Fruit fly (Drosophila melanogaster): ENCODE measurements around the gene PNUTS.

PNUTS gene

DNA sequence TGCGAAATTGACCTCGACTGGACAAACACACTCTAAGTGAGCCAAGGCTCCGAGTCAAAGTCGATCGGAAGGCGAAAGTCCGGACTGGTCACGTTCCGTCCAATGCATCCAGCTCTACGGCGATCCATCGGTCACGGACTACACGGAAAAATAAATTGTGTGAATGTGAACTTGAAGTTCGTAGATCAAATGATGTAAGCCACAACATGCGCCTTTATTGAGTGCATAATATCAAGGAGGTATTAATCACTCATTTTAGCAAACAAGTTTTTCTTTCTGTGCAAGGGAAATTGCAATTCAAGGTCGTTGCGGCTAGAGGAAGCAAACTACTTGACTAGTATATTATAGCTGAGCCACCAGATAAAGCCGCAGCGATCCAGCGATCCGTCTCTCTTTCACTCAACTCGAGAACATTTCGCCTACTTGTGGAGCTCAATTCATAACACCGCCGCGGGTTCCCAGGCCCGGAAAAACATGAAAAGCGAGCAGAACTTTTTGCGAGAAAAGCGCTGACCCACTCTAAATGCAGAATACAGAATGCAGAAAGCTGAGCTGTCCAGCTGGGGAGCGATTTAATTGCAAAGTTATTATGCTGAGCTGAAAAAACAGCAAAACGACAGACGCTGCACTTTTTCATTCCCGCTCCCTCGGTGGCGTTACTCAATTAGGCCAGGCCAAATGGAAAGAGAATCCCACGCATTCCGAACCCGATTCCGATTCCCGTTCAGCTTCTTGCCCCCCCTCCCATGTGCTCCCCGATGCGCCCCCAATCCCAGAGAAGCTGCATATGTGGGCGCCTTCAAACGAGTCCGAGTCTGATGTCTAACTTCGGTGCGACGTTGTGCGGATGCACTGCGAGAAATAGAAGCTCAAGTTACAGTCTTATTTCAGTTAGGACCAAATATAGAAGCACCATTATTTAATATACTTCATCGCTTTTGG lies 26.1 kb upstream of the PNUTS start (continued):
- no peak for TF ChIP-seq NK7.1 (GFP tag; optimal IDR thresholded peaks at IDR 0.05)
- TF ChIP-seq HLH3B (GFP tag; IDR thresholded peaks at IDR 0.05): 0 out of 2 replicates have a peak, but pooled peaks have one; percentile 11
- no peak for TF ChIP-seq CG10565 (GFP tag; optimal IDR thresholded peaks at IDR 0.05)
- TF ChIP-seq toy (GFP tag; IDR thresholded peaks at IDR 0.05): no peak
- TF ChIP-seq CG4404 (GFP tag; IDR thresholded peaks at IDR 0.05): no peak
- TF ChIP-seq CG12071 (GFP tag; optimal IDR thresholded peaks at IDR 0.05): no peak
- no peak for TF ChIP-seq CG8290 (GFP tag; optimal IDR thresholded peaks at IDR 0.05)
- no peak for TF ChIP-seq CG8290 (tag; optimal IDR thresholded peaks at IDR 0.05)
- no peak for TF ChIP-seq CTCF (GFP tag; optimal IDR thresholded peaks at IDR 0.05)
- no peak for TF ChIP-seq pho (GFP tag; optimal IDR thresholded peaks at IDR 0.05)
- TF ChIP-seq maf-S (GFP tag; optimal IDR thresholded peaks at IDR 0.05): no peak
- TF ChIP-seq CG2202 (tag; optimal IDR thresholded peaks at IDR 0.05): no peak
- no peak for TF ChIP-seq CG3995 (GFP tag; optimal IDR thresholded peaks at IDR 0.05)
- TF ChIP-seq CG13123 (GFP tag; optimal IDR thresholded peaks at IDR 0.05): no peak
- TF ChIP-seq Ets65A (GFP tag): peak; percentile 9
- TF ChIP-seq sr (GFP tag; IDR thresholded peaks at IDR 0.05): peak; percentile 88
- TF ChIP-seq zen (tag; optimal IDR thresholded peaks at IDR 0.05): no peak
- no peak for TF ChIP-seq salm (tag; optimal IDR thresholded peaks at IDR 0.05)
- TF ChIP-seq CG6175 (GFP tag; IDR thresholded peaks at IDR 0.05): no peak
- TF ChIP-seq slbo (GFP tag; IDR thresholded peaks at IDR 0.05): no peak
- no peak for TF ChIP-seq dmrt11E (tag; optimal IDR thresholded peaks at IDR 0.05)
- peak; percentile 58 for TF ChIP-seq Drgx (GFP tag; IDR thresholded peaks at IDR 0.05)
- no peak for TF ChIP-seq ap (GFP tag; IDR thresholded peaks at IDR 0.05)
- TF ChIP-seq CG5180 (GFP tag; optimal IDR thresholded peaks at IDR 0.05): peak; percentile 50
- peak; percentile 76 for TF ChIP-seq crol (GFP tag; IDR thresholded peaks at IDR 0.05)
- 0 out of 2 replicates have a peak, but pooled peaks have one; percentile 15 for TF ChIP-seq vvl (GFP tag; IDR thresholded peaks at IDR 0.05)
- TF ChIP-seq row (GFP tag; IDR thresholded peaks at IDR 0.05): no peak
- TF ChIP-seq pb (GFP tag; optimal IDR thresholded peaks at IDR 0.05): no peak
- TF ChIP-seq CG7271 (tag; optimal IDR thresholded peaks at IDR 0.05): no peak
- no peak for TF ChIP-seq CG2199 (GFP tag; IDR thresholded peaks at IDR 0.05)
- TF ChIP-seq Scr (GFP tag; IDR thresholded peaks at IDR 0.05; ENCODE audit: partially characterized antibody): no peak
- no peak for TF ChIP-seq CG13424 (tag; optimal IDR thresholded peaks at IDR 0.05)
- TF ChIP-seq chif (GFP tag; optimal IDR thresholded peaks at IDR 0.05): no peak
- TF ChIP-seq Fer3 (tag; optimal IDR thresholded peaks at IDR 0.05): no peak
- TF ChIP-seq CG17612 (GFP tag; IDR thresholded peaks at IDR 0.05): no peak
- TF ChIP-seq CG12659 (GFP tag; optimal IDR thresholded peaks at IDR 0.05): no peak
- TF ChIP-seq CG10979 (tag; optimal IDR thresholded peaks at IDR 0.05): no peak
- TF ChIP-seq CG14710 (tag; optimal IDR thresholded peaks at IDR 0.05): no peak
- TF ChIP-seq so (GFP tag; IDR thresholded peaks at IDR 0.05): peak; percentile 6; the same call in 1 of the 3 replicates
- TF ChIP-seq CG18476 (GFP tag; optimal IDR thresholded peaks at IDR 0.05): no peak
- TF ChIP-seq CG12769 (tag; optimal IDR thresholded peaks at IDR 0.05): peak; percentile 46
- TF ChIP-seq CG9797 (GFP tag; optimal IDR thresholded peaks at IDR 0.05): no peak
- TF ChIP-seq CG11398 (GFP tag; optimal IDR thresholded peaks at IDR 0.05): no peak
- no peak for TF ChIP-seq fru (optimal IDR thresholded peaks at IDR 0.05)
- TF ChIP-seq Med (GFP tag): peak; percentile 47
- no peak for TF ChIP-seq lab (GFP tag; optimal IDR thresholded peaks at IDR 0.05)
- TF ChIP-seq Spps (tag; optimal IDR thresholded peaks at IDR 0.05): no peak
- no peak for TF ChIP-seq ftz-f1 (GFP tag; optimal IDR thresholded peaks at IDR 0.05)
- TF ChIP-seq CG17568 (GFP tag; optimal IDR thresholded peaks at IDR 0.05): no peak
- TF ChIP-seq bsh (GFP tag; optimal IDR thresholded peaks at IDR 0.05): peak in 1 of 2 experiments; percentile 34
- TF ChIP-seq tap (tag; optimal IDR thresholded peaks at IDR 0.05): no peak

Measured in whole organism, embryonic.